Fruit fly (Drosophila melanogaster) whole organism, embryonic: ENCODE measurements around the gene RpL7.

ENCODE experiments used
- Bteb2 ChIP-seq: fragments of 200-800 bp; sonication (Bioruptor generic); optimal IDR thresholded peaks from 2 replicates; lab custom pipeline; 2016; ENCODE audit warnings: missing biosample characterization, missing genetic modification characterization
- C15 ChIP-seq: fragments of 200-800 bp; sonication (Bioruptor generic); IDR thresholded peaks from 3 replicates; pipeline ENCODE4 v1.3.6; 2022; ENCODE audit warnings: missing biosample characterization, missing genetic modification characterization
- CG10267 ChIP-seq: fragments of 200-800 bp; sonication (Bioruptor generic); optimal IDR thresholded peaks from 2 replicates; lab custom pipeline; 2018; ENCODE audit warnings: missing biosample characterization, mild to moderate bottlenecking, missing genetic modification characterization, moderate library complexity
- CG11085 ChIP-seq: fragments of 200-800 bp; sonication (Bioruptor generic); IDR thresholded peaks from 2 replicates; pipeline ENCODE4 v1.3.6; 2022; ENCODE audit warnings: missing biosample characterization, missing genetic modification characterization
- CG11093 ChIP-seq: fragments of 200-800 bp; sonication (Bioruptor generic); IDR thresholded peaks from 3 replicates; pipeline ENCODE4 v1.3.6; 2022; ENCODE audit warnings: missing biosample characterization, missing genetic modification characterization
- CG11560 ChIP-seq: fragments of 200-800 bp; sonication (Bioruptor generic); IDR thresholded peaks from 3 replicates; pipeline ENCODE4 v1.3.6; 2022; ENCODE audit warnings: missing biosample characterization, missing genetic modification characterization
- CG12155 ChIP-seq: fragments of 200-800 bp; sonication (Bioruptor generic); optimal IDR thresholded peaks from 3 replicates; lab custom pipeline; 2016; ENCODE audit warnings: missing biosample characterization, missing genetic modification characterization
- CG12299 ChIP-seq: fragments of 200-800 bp; sonication (Bioruptor generic); optimal IDR thresholded peaks from 2 replicates; lab custom pipeline; 2018; ENCODE audit warnings: missing biosample characterization, mild to moderate bottlenecking, missing genetic modification characterization
- CG12391 ChIP-seq: fragments of 200-800 bp; sonication (Bioruptor generic); optimal IDR thresholded peaks from 3 replicates; lab custom pipeline; 2018; ENCODE audit warnings: missing biosample characterization, mild to moderate bottlenecking, missing genetic modification characterization, moderate library complexity
- CG12744 ChIP-seq: fragments of 200-800 bp; sonication (Bioruptor generic); optimal IDR thresholded peaks from 2 replicates; lab custom pipeline; 2016; ENCODE audit warnings: missing biosample characterization, missing genetic modification characterization
- CG12942 ChIP-seq: fragments of 200-800 bp; sonication (Bioruptor generic); optimal IDR thresholded peaks from 3 replicates; lab custom pipeline; 2016; ENCODE audit warnings: missing biosample characterization, missing genetic modification characterization
- CG13775 ChIP-seq: fragments of 200-800 bp; sonication (Bioruptor generic); optimal IDR thresholded peaks from 3 replicates; lab custom pipeline; 2017; ENCODE audit warnings: missing biosample characterization, mild to moderate bottlenecking, missing genetic modification characterization
- CG14860 ChIP-seq: fragments of 200-800 bp; sonication (Bioruptor generic); IDR thresholded peaks from 3 replicates; pipeline ENCODE4 v1.3.6; 2022; ENCODE audit warnings: missing biosample characterization, missing genetic modification characterization; ENCODE audit not compliant: partially characterized antibody
- CG18262 ChIP-seq: fragments of 200-800 bp; optimal IDR thresholded peaks from 3 replicates; lab custom pipeline; 2019; ENCODE audit warnings: missing biosample characterization, mild to moderate bottlenecking, missing genetic modification characterization, moderate library complexity
- CG2120 ChIP-seq: fragments of 200-800 bp; sonication (Bioruptor generic); optimal IDR thresholded peaks from 3 replicates; lab custom pipeline; 2016; ENCODE audit warnings: missing biosample characterization, missing genetic modification characterization
- CG2875 ChIP-seq: fragments of 200-800 bp; sonication (Bioruptor generic); optimal IDR thresholded peaks from 2 replicates; lab custom pipeline; 2017; ENCODE audit warnings: missing biosample characterization, mild to moderate bottlenecking, missing genetic modification characterization, missing genetic modification reagents
- CG2889 ChIP-seq: fragments of 200-800 bp; sonication (Bioruptor generic); IDR thresholded peaks from 3 replicates; pipeline ENCODE4 v1.3.6; 2022; ENCODE audit warnings: missing biosample characterization, missing genetic modification characterization
- CG43689 ChIP-seq: fragments of 200-800 bp; sonication (Bioruptor generic); IDR thresholded peaks from 2 replicates; pipeline ENCODE4 v1.3.6; 2022; ENCODE audit warnings: missing biosample characterization, missing genetic modification characterization
- CG4424 ChIP-seq: fragments of 200-800 bp; sonication (Bioruptor generic); optimal IDR thresholded peaks from 3 replicates; lab custom pipeline; 2016; ENCODE audit warnings: missing biosample characterization, missing genetic modification characterization
- CG6791 ChIP-seq: fragments of 200-800 bp; sonication (Bioruptor generic); IDR thresholded peaks from 3 replicates; pipeline ENCODE4 v1.3.6; 2022; ENCODE audit warnings: missing biosample characterization, missing genetic modification characterization; ENCODE audit not compliant: partially characterized antibody
- CG7745 ChIP-seq: fragments of 200-800 bp; sonication (Bioruptor generic); optimal IDR thresholded peaks from 2 replicates; lab custom pipeline; 2018; ENCODE audit warnings: missing biosample characterization, mild to moderate bottlenecking, missing genetic modification characterization, moderate library complexity
- CG8281 ChIP-seq: fragments of 200-800 bp; sonication (Bioruptor generic); optimal IDR thresholded peaks from 2 replicates; lab custom pipeline; 2018; ENCODE audit warnings: missing biosample characterization, mild to moderate bottlenecking, missing genetic modification characterization, moderate library complexity
- CG8290 ChIP-seq, 3 experiments: fragments of 200-800 bp; sonication (Bioruptor generic); optimal IDR thresholded peaks; 2 replicates each; lab custom pipeline; 2016 to 2019; ENCODE audit warnings: missing biosample characterization in 3 of 3, missing genetic modification characterization in 3 of 3, mild to moderate bottlenecking in 2 of 3, moderate library complexity in 1 of 3
- CG8388 ChIP-seq: fragments of 200-800 bp; sonication (Bioruptor generic); optimal IDR thresholded peaks from 2 replicates; lab custom pipeline; 2019; ENCODE audit warnings: missing biosample characterization, mild to moderate bottlenecking, missing genetic modification characterization, moderate library complexity
- D19B ChIP-seq: fragments of 200-800 bp; sonication (Bioruptor generic); optimal IDR thresholded peaks from 2 replicates; lab custom pipeline; 2017; ENCODE audit warnings: missing biosample characterization, mild to moderate bottlenecking, missing genetic modification characterization
- Dref ChIP-seq: fragments of 200-800 bp; sonication (Bioruptor generic); IDR thresholded peaks from 2 replicates; pipeline ENCODE4 v1.3.6; 2022; ENCODE audit warnings: missing biosample characterization, missing genetic modification characterization
- Drgx ChIP-seq: fragments of 200-800 bp; sonication (Bioruptor generic); IDR thresholded peaks from 2 replicates; pipeline ENCODE4 v1.3.6; 2022; ENCODE audit warnings: missing biosample characterization, missing genetic modification characterization
- E2f1 ChIP-seq: fragments of 200-800 bp; sonication (Bioruptor generic); IDR thresholded peaks from 2 replicates; pipeline ENCODE4 v1.3.6; 2022; ENCODE audit warnings: missing biosample characterization, missing genetic modification characterization
- Mad ChIP-seq: fragments of 200-800 bp; sonication (Bioruptor generic); optimal IDR thresholded peaks from 2 replicates; lab custom pipeline; 2016; ENCODE audit warnings: missing biosample characterization, missing genetic modification characterization
- Med ChIP-seq: fragments of 200-800 bp; sonication (Bioruptor generic); peaks from one replicate; lab custom pipeline; 2016; ENCODE audit warnings: missing biosample characterization, missing genetic modification characterization, mild to moderate bottlenecking, inconsistent platforms, moderate library complexity
- Mrtf ChIP-seq: fragments of 200-800 bp; sonication (Bioruptor generic); IDR thresholded peaks from 3 replicates; pipeline ENCODE4 v1.3.6; 2022; ENCODE audit warnings: missing biosample characterization, missing genetic modification characterization
- NC2α ChIP-seq: fragments of 200-800 bp; sonication (Bioruptor generic); optimal IDR thresholded peaks from 2 replicates; lab custom pipeline; 2016; ENCODE audit warnings: missing biosample characterization, missing genetic modification characterization
- NC2β ChIP-seq: fragments of 200-800 bp; sonication (Bioruptor generic); optimal IDR thresholded peaks from 2 replicates; lab custom pipeline; 2016; ENCODE audit warnings: missing biosample characterization, missing genetic modification characterization
- Sox102F ChIP-seq: fragments of 200-800 bp; sonication (Bioruptor generic); optimal IDR thresholded peaks from 2 replicates; lab custom pipeline; 2018; ENCODE audit warnings: missing biosample characterization, mild to moderate bottlenecking, missing genetic modification characterization, moderate library complexity
- chif ChIP-seq, 2 experiments: fragments of 200-800 bp; sonication (Bioruptor generic); optimal IDR thresholded peaks; 3 replicates each; lab custom pipeline; 2016; ENCODE audit warnings: missing biosample characterization in 2 of 2, missing genetic modification characterization in 2 of 2
- chm ChIP-seq: fragments of 200-800 bp; sonication (Bioruptor generic); IDR thresholded peaks from 2 replicates; pipeline ENCODE4 v1.3.6; 2022; ENCODE audit warnings: missing biosample characterization, missing genetic modification characterization
- danr ChIP-seq: fragments of 200-800 bp; sonication (Bioruptor generic); IDR thresholded peaks from 2 replicates; pipeline ENCODE4 v1.3.6; 2022; ENCODE audit warnings: missing biosample characterization, missing genetic modification characterization
- gcm ChIP-seq: fragments of 200-800 bp; sonication (Bioruptor generic); optimal IDR thresholded peaks from 2 replicates; lab custom pipeline; 2019; ENCODE audit warnings: missing biosample characterization, mild to moderate bottlenecking, missing genetic modification characterization, moderate library complexity
- nerfin-2 ChIP-seq: fragments of 200-800 bp; sonication (Bioruptor generic); IDR thresholded peaks from 2 replicates; pipeline ENCODE4 v1.3.6; 2022; ENCODE audit warnings: missing biosample characterization, missing genetic modification characterization; ENCODE audit not compliant: partially characterized antibody
- peb ChIP-seq: fragments of 200-800 bp; sonication (Bioruptor generic); IDR thresholded peaks from 2 replicates; pipeline ENCODE4 v1.3.6; 2022; ENCODE audit warnings: missing biosample characterization, missing genetic modification characterization
- pros ChIP-seq: fragments of 200-800 bp; sonication (Bioruptor generic); optimal IDR thresholded peaks from 3 replicates; lab custom pipeline; 2019; ENCODE audit warnings: missing biosample characterization, mild to moderate bottlenecking, missing genetic modification characterization, moderate library complexity
- pzg ChIP-seq: fragments of 200-800 bp; sonication (Bioruptor generic); optimal IDR thresholded peaks from 3 replicates; lab custom pipeline; 2018; ENCODE audit warnings: missing biosample characterization, mild to moderate bottlenecking, missing genetic modification characterization, moderate library complexity
- repo ChIP-seq: fragments of 200-800 bp; sonication (Bioruptor generic); optimal IDR thresholded peaks from 2 replicates; lab custom pipeline; 2016; ENCODE audit warnings: missing biosample characterization, missing genetic modification characterization
- sim ChIP-seq: fragments of 200-800 bp; sonication (Bioruptor generic); IDR thresholded peaks from 2 replicates; pipeline ENCODE4 v1.3.6; 2022; ENCODE audit warnings: missing biosample characterization, missing genetic modification characterization
- sqz ChIP-seq: fragments of 200-800 bp; sonication (Bioruptor generic); optimal IDR thresholded peaks from 3 replicates; lab custom pipeline; 2018; ENCODE audit warnings: missing biosample characterization, mild to moderate bottlenecking, missing genetic modification characterization
- ssp ChIP-seq: fragments of 200-800 bp; sonication (Bioruptor generic); IDR thresholded peaks from 2 replicates; pipeline ENCODE4 v1.3.6; 2022; ENCODE audit warnings: missing biosample characterization, missing genetic modification characterization
- stc ChIP-seq: fragments of 200-800 bp; sonication (Bioruptor generic); IDR thresholded peaks from 2 replicates; pipeline ENCODE4 v1.3.6; 2022; ENCODE audit warnings: missing biosample characterization, missing genetic modification characterization
- tap ChIP-seq: fragments of 200-800 bp; optimal IDR thresholded peaks from 3 replicates; lab custom pipeline; 2019; ENCODE audit warnings: missing biosample characterization, mild to moderate bottlenecking, missing genetic modification characterization, moderate library complexity
- zfh1 ChIP-seq: fragments of 200-800 bp; sonication (Bioruptor generic); IDR thresholded peaks from 3 replicates; pipeline ENCODE4 v1.3.6; 2022; ENCODE audit warnings: missing biosample characterization, missing genetic modification characterization

The RpL7 gene

dm6 chr2L:10220501-10221386 lies 19.9 kb downstream of the RpL7 start, which contains the start of the genes Npc1a and Prosalpha6 (continued):
- TF ChIP-seq CG2120 (peak; percentile 36), NC2β (GFP tag; lab: Kevin White, UChicago) (no peak), Mrtf (GFP tag; lab: Robert Waterston, UW) (no peak), CG8388 (GFP tag; lab: Kevin White, UChicago) (no peak), CG12391 (tag; lab: Kevin White, UChicago) (peak; percentile 55), Bteb2 (GFP tag; lab: Kevin White, UChicago) (no peak), CG11093 (GFP tag; lab: Robert Waterston, UW) (no peak), sqz (no peak), repo (GFP tag; lab: Kevin White, UChicago) (no peak), peb (GFP tag; lab: Robert Waterston, UW) (no peak), gcm (GFP tag; lab: Kevin White, UChicago) (no peak), CG18262 (tag; lab: Kevin White, UChicago) (peak; percentile 32), Sox102F (GFP tag; lab: Kevin White, UChicago) (no peak), CG7745 (tag; lab: Kevin White, UChicago) (no peak), chif (GFP tag; optimal IDR thresholded peaks at IDR 0.05; lab: Kevin White, UChicago) (no peak), C15 (GFP tag; lab: Robert Waterston, UW) (no peak), E2f1 (GFP tag; lab: Robert Waterston, UW) (no peak), CG11085 (GFP tag; lab: Robert Waterston, UW) (no peak), zfh1 (GFP tag; lab: Robert Waterston, UW) (no peak), stc (GFP tag; lab: Robert Waterston, UW) (no peak), pzg (GFP tag; lab: Kevin White, UChicago) (peak; percentile 77), ssp (peak; percentile 68), CG43689 (GFP tag; lab: Robert Waterston, UW) (no peak), Drgx (no peak), CG8290 (GFP tag; optimal IDR thresholded peaks at IDR 0.05; lab: Kevin White, UChicago) (peak; percentile 77), CG8290 (tag; optimal IDR thresholded peaks at IDR 0.05; lab: Kevin White, UChicago) (peak; percentile 72 to 82), danr (GFP tag; lab: Robert Waterston, UW) (no peak), NC2α (GFP tag; lab: Kevin White, UChicago) (peak; percentile 25), pros (GFP tag; lab: Kevin White, UChicago) (no peak), D19B (GFP tag; lab: Kevin White, UChicago) (peak; percentile 11), tap (no peak), sim (GFP tag; lab: Robert Waterston, UW) (no peak), CG6791 (GFP tag; lab: Robert Waterston, UW) (peak; percentile 56; the same call in 2 of the 3 replicates), chm (GFP tag; lab: Robert Waterston, UW) (0 out of 2 replicates have a peak, but pooled peaks have one; percentile 10), CG2875 (GFP tag; lab: Kevin White, UChicago) (no peak), CG14860 (GFP tag; lab: Robert Waterston, UW) (peak; percentile 50; the same call in 1 of the 3 replicates), CG8281 (tag; lab: Kevin White, UChicago) (no peak), CG11560 (tag; lab: Robert Waterston, UW) (peak; percentile 91; the same call in 2 of the 3 replicates), CG13775 (GFP tag; lab: Kevin White, UChicago) (peak; percentile 28), Med (peak; percentile 79), CG2889 (no peak), CG12299 (tag; lab: Kevin White, UChicago) (no peak), Dref (peak; percentile 79), CG4424 (GFP tag; lab: Kevin White, UChicago) (peak; percentile 8), CG10267 (peak; percentile 20), CG12744 (GFP tag; lab: Kevin White, UChicago) (no peak), CG12942 (GFP tag; lab: Kevin White, UChicago) (no peak), CG12155 (peak; percentile 16), nerfin-2 (0 out of 2 replicates have a peak, but pooled peaks have one; percentile 27), Mad (GFP tag; lab: Kevin White, UChicago) (peak; percentile 30)
